Fruit fly (Drosophila melanogaster): Measurements from ENCODE around the gene CG18577.

DNA sequence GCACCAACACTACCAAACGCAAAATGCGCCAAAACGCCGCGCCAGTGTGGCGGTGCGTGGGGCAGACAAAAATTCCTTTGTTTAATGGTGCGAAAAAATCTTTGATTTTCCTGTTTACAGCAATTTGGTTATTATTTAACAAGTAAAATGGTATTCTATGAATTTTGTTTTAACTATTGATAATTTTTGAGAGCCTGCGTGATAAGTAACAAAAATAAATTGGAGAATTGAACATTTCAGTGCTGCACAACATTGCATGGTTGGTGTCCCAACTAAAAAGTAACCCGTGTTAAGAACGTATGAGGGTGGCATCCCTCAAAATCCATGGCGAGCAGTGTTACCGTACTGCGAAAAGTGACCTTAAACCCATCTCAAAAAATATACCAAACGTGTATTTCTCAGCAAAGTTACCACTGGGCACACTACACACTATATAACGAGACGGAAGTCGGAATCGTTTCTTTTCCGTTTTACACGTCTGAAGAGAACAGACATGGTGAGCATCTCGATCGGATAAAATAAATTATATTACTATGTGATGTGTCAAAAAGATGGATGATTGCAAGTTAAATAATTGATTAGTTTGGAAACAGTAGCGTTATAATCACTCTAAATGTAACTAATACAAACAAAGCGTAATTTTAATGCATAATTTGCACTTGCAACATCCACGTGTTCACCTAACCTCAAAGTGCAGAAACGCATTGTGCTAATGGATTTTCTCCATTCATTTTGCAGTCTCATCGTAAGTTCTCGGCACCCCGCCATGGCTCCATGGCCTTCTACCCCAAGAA is 25.7 kb downstream of the CG18577 start, which contains the start of the genes CG6693 and RpL3:
- no peak for TF ChIP-seq lola (GFP tag; optimal IDR thresholded peaks at IDR 0.05)
- TF ChIP-seq HLH106 (tag; optimal IDR thresholded peaks at IDR 0.05): peak; percentile 67
- TF ChIP-seq Vsx2 (GFP tag; optimal IDR thresholded peaks at IDR 0.05; ENCODE audit: partially characterized antibody): no peak
- TF ChIP-seq Hr78 (GFP tag; optimal IDR thresholded peaks at IDR 0.05): no peak

Measured in whole organism, wandering third instar larva.